Worm (Caenorhabditis elegans) whole organism, L1 larva: Measurements from ENCODE around the gene Y82E9BR.3.

Experiments used
- aly-2 ChIP-seq: fragments of 150-350 bp; optimal IDR thresholded peaks from 2 replicates; lab custom pipeline; 2014; ENCODE audit warnings: missing biosample characterization, missing genetic modification characterization
- ceh-90 ChIP-seq: sonication (generic microtip); optimal IDR thresholded peaks from 2 replicates; lab custom pipeline; 2016; ENCODE audit warnings: missing genetic modification characterization, missing compliant biosample characterization
- elt-3 ChIP-seq, 6 experiments: fragments of 150-350 bp in 1 of 6; sonication (generic microtip); optimal IDR thresholded peaks; 2 replicates each; lab custom pipeline; 2017 to 2018; ENCODE audit warnings: missing biosample characterization in 6 of 6, missing genetic modification characterization in 6 of 6, inconsistent platforms in 1 of 6
- ets-5 ChIP-seq: fragments of 200-800 bp; sonication (Bioruptor generic); IDR thresholded peaks from 2 replicates; pipeline ENCODE4 v1.3.6; 2022; ENCODE audit warnings: missing genetic modification characterization, missing compliant biosample characterization
- lin-15B ChIP-seq: fragments of 150-350 bp; sonication (generic microtip); optimal IDR thresholded peaks from 3 replicates; lab custom pipeline; 2014; ENCODE audit warnings: missing biosample characterization, missing genetic modification characterization
- nhr-76 ChIP-seq: sonication (generic microtip); optimal IDR thresholded peaks from 2 replicates; lab custom pipeline; 2017; ENCODE audit warnings: missing biosample characterization, missing genetic modification characterization
- rnt-1 ChIP-seq: sonication (generic microtip); optimal IDR thresholded peaks from 2 replicates; lab custom pipeline; 2016; ENCODE audit warnings: mild to moderate bottlenecking, missing genetic modification characterization, moderate library complexity, missing compliant biosample characterization
- unc-62 ChIP-seq: fragments of 150-350 bp; optimal IDR thresholded peaks from 2 replicates; lab custom pipeline; 2014; ENCODE audit warnings: missing biosample characterization, missing genetic modification reagents, missing genetic modification characterization

DNA sequence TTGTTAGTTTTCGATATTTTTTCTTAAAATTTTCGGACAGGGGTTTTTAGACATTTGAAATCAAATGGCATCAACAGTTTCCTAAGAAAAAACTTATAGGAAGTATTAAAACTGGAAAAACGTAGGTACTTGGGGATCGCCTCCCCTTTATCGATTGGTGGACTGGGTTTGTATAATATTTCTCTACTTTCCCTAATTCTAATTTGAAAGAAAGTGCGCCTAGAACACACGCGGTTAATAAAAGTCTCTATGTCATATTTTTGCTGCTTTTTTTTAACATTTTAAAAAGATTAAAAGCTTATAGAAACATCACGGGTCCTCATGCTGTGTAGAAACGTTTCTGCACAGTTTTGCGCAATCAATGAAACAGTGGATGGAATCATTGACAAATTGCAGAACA, 19.3 kb upstream of the Y82E9BR.3 start, which contains the start of gene pals-16:
- no peak for TF ChIP-seq rnt-1 (tag; lab: Kevin White, UChicago)
- TF ChIP-seq elt-3 (tag; optimal IDR thresholded peaks at IDR 0.05; lab: Kevin White, UChicago) = no peak
- no peak for TF ChIP-seq aly-2
- TF ChIP-seq lin-15B = no peak
- no peak for TF ChIP-seq unc-62 (GFP tag; lab: Kevin White, UChicago)
- TF ChIP-seq nhr-76 (tag; lab: Kevin White, UChicago) = no peak
- no peak for TF ChIP-seq ets-5 (GFP tag; lab: Robert Waterston, UW)
- no peak for TF ChIP-seq ceh-90 (tag; lab: Kevin White, UChicago)
